Worm (Caenorhabditis elegans) whole organism, early embryonic: Measurements from ENCODE around the gene Y6G8.14.
"Not testable (repeated sequence)": the region's sequence is repeated elsewhere in the genome, so short reads cannot be mapped to it uniquely, and the experiment has no call there.

Experiments used
- B0310.2 ChIP-seq: sonication (generic microtip); optimal IDR thresholded peaks from 2 replicates; lab custom pipeline; 2016; ENCODE audit warnings: mild to moderate bottlenecking, missing genetic modification characterization, missing compliant biosample characterization
- F13C5.2 ChIP-seq: sonication (generic microtip); optimal IDR thresholded peaks from 2 replicates; lab custom pipeline; 2017; ENCODE audit warnings: mild to moderate bottlenecking, missing genetic modification characterization, inconsistent platforms, missing compliant biosample characterization
- aly-1 ChIP-seq: sonication (generic microtip); optimal IDR thresholded peaks from 2 replicates; lab custom pipeline; 2016; ENCODE audit warnings: missing genetic modification characterization, missing compliant biosample characterization
- ama-1 ChIP-seq: fragments of 150-350 bp; optimal IDR thresholded peaks from 2 replicates; lab custom pipeline; 2014
- ceh-13 ChIP-seq: fragments of 200-800 bp; sonication (Bioruptor generic); optimal IDR thresholded peaks from 2 replicates; lab custom pipeline; 2018; ENCODE audit warnings: mild to moderate bottlenecking, missing genetic modification characterization, missing compliant biosample characterization
- ceh-36 ChIP-seq: sonication (generic microtip); optimal IDR thresholded peaks from 2 replicates; lab custom pipeline; 2016; ENCODE audit warnings: missing genetic modification characterization, inconsistent platforms, missing compliant biosample characterization
- ets-7 ChIP-seq: sonication (generic microtip); optimal IDR thresholded peaks from 2 replicates; lab custom pipeline; 2016; ENCODE audit warnings: missing genotype, missing genetic modification characterization, missing compliant biosample characterization
- flt-1 ChIP-seq: fragments of 200-800 bp; sonication (Bioruptor generic); IDR thresholded peaks from 2 replicates; pipeline ENCODE4 v1.3.6; 2022; ENCODE audit warnings: missing genetic modification characterization, missing compliant biosample characterization
- hmbx-1 ChIP-seq: sonication (generic microtip); optimal IDR thresholded peaks from 2 replicates; lab custom pipeline; 2016; ENCODE audit warnings: mild to moderate bottlenecking, missing genetic modification characterization, missing compliant biosample characterization
- hmg-4 ChIP-seq: fragments of 200-800 bp; sonication (Bioruptor generic); optimal IDR thresholded peaks from 2 replicates; lab custom pipeline; 2018; ENCODE audit warnings: mild to moderate bottlenecking, missing genetic modification characterization, missing compliant biosample characterization
- hnd-1 ChIP-seq: sonication (generic microtip); optimal IDR thresholded peaks from 2 replicates; lab custom pipeline; 2016; ENCODE audit warnings: missing genetic modification characterization, missing compliant biosample characterization
- pes-1 ChIP-seq: fragments of 200-800 bp; sonication (Bioruptor generic); IDR thresholded peaks from 2 replicates; pipeline ENCODE4 v1.3.6; 2022; ENCODE audit warnings: missing genetic modification reagents, missing genetic modification characterization, missing compliant biosample characterization
- scrt-1 ChIP-seq: fragments of 200-800 bp; sonication (Bioruptor generic); IDR thresholded peaks from 2 replicates; pipeline ENCODE4 v1.3.6; 2022; ENCODE audit warnings: missing genetic modification characterization, missing compliant biosample characterization
- sea-1 ChIP-seq: fragments of 200-800 bp; sonication (Bioruptor generic); conservative IDR thresholded peaks from 2 replicates; pipeline ENCODE4 v1.3.6; 2022; ENCODE audit warnings: missing genetic modification characterization, missing compliant biosample characterization
- tbx-11 ChIP-seq: fragments of 200-800 bp; sonication (Bioruptor generic); IDR thresholded peaks from 2 replicates; pipeline ENCODE4 v1.3.6; 2022; ENCODE audit warnings: missing genetic modification characterization, missing compliant biosample characterization
- tbx-37 ChIP-seq: fragments of 200-800 bp; sonication (Bioruptor generic); conservative IDR thresholded peaks from 2 replicates; pipeline ENCODE4 v1.3.6; 2022; ENCODE audit warnings: missing genetic modification reagents, missing genetic modification characterization, missing compliant biosample characterization
- tra-4 ChIP-seq: sonication (generic microtip); optimal IDR thresholded peaks from 2 replicates; lab custom pipeline; 2017; ENCODE audit warnings: missing genetic modification characterization, missing compliant biosample characterization

The Y6G8.14 gene

ce11 chrV:17624906-17625305 is 10.8 kb upstream of the Y6G8.14 start, which contains the start of gene F57G4.11:
F57G4.11 (plus strand) TSS chrV:17625206.
- no peak for TF ChIP-seq ceh-36
- no peak for TF ChIP-seq B0310.2 (tag; lab: Kevin White, UChicago)
- no peak for TF ChIP-seq ceh-13 (GFP tag; lab: Kevin White, UChicago)
- no peak for TF ChIP-seq tbx-11 (GFP tag; lab: Robert Waterston, UW)
- TF ChIP-seq hnd-1 = no peak
- TF ChIP-seq hmg-4 (GFP tag; lab: Kevin White, UChicago) = no peak
- no peak for TF ChIP-seq tra-4 (tag; lab: Kevin White, UChicago)
- TF ChIP-seq F13C5.2 (tag; lab: Kevin White, UChicago) = no peak
- no peak for TF ChIP-seq ama-1 (lab: Kevin White, UChicago)
- TF ChIP-seq sea-1 = no peak

- TF ChIP-seq sea-1 = no peak
- TF ChIP-seq pes-1 (GFP tag; lab: Robert Waterston, UW) = no peak
- no peak for TF ChIP-seq hmg-4 (GFP tag; lab: Kevin White, UChicago)
- TF ChIP-seq hmbx-1 (tag; lab: Kevin White, UChicago) = no peak
Measured at ce11 chrV:17623230-17623629, 9.1 kb upstream of the Y6G8.14 start, which contains the start of gene F57G4.1. F57G4.1 (plus strand) TSS chrV:17623530.

- TF ChIP-seq scrt-1 (GFP tag; lab: Robert Waterston, UW) = no peak
- TF ChIP-seq hmbx-1 (tag; lab: Kevin White, UChicago) = no peak
- TF ChIP-seq ets-7 (tag; lab: Kevin White, UChicago) = no peak
- TF ChIP-seq flt-1 (GFP tag; lab: Robert Waterston, UW) = no peak
- no peak for TF ChIP-seq F13C5.2 (tag; lab: Kevin White, UChicago)
- TF ChIP-seq tbx-37 = no peak
- TF ChIP-seq sea-1 = no peak
- TF ChIP-seq ceh-36 = no peak
- no peak for TF ChIP-seq aly-1
- TF ChIP-seq ama-1 (lab: Kevin White, UChicago) = no peak
Measured at ce11 chrV:17620266-17620665, 6.1 kb upstream of the Y6G8.14 start, which contains the start of gene Y6G8.8. Y6G8.8 (plus strand) TSS chrV:17620566.

- TF ChIP-seq ets-7 (tag; lab: Kevin White, UChicago) (no peak), flt-1 (GFP tag; lab: Robert Waterston, UW) (no peak), tbx-11 (GFP tag; lab: Robert Waterston, UW) (no peak), ceh-13 (GFP tag; lab: Kevin White, UChicago) (no peak), sea-1 (no peak), pes-1 (GFP tag; lab: Robert Waterston, UW) (no peak), ceh-36 (no peak), tra-4 (tag; lab: Kevin White, UChicago) (no peak), aly-1 (no peak), scrt-1 (GFP tag; lab: Robert Waterston, UW) (no peak), hnd-1 (no peak), tbx-37 (no peak)
Measured at ce11 chrV:17616807-17617206, 2.7 kb upstream of the Y6G8.14 start, which contains the start of gene Y6G8.6. Y6G8.6 (minus strand) TSS chrV:17616904.

- TF ChIP-seq hmbx-1 (tag; lab: Kevin White, UChicago) (no peak), aly-1 (no peak), hmg-4 (GFP tag; lab: Kevin White, UChicago) (no peak), ceh-13 (GFP tag; lab: Kevin White, UChicago) (no peak), hnd-1 (no peak), sea-1 (no peak), B0310.2 (tag; lab: Kevin White, UChicago) (no peak), ama-1 (lab: Kevin White, UChicago) (no peak), tra-4 (tag; lab: Kevin White, UChicago) (no peak), tbx-11 (GFP tag; lab: Robert Waterston, UW) (no peak), scrt-1 (GFP tag; lab: Robert Waterston, UW) (no peak), pes-1 (GFP tag; lab: Robert Waterston, UW) (no peak), ceh-36 (no peak), ets-7 (tag; lab: Kevin White, UChicago) (no peak), F13C5.2 (tag; lab: Kevin White, UChicago) (no peak), tbx-37 (no peak), flt-1 (GFP tag; lab: Robert Waterston, UW) (no peak)
Measured at ce11 chrV:17615609-17616008, 1.5 kb upstream of the Y6G8.14 start, which contains the start of gene Y6G8.5. Y6G8.5 (minus strand) TSS chrV:17615709.

- not testable (repeated sequence) for TF ChIP-seq ceh-13 (GFP tag; lab: Kevin White, UChicago); ama-1 (lab: Kevin White, UChicago); pes-1 (GFP tag; lab: Robert Waterston, UW)
Measured at ce11 chrV:17610503-17610902, 3.6 kb downstream of the Y6G8.14 start, which contains the start of gene Y6G8.15. Y6G8.15 (minus strand) TSS chrV:17610603.

ce11 chrV:17607797-17608196 is 6.4 kb downstream of the Y6G8.14 start, which contains the start of gene srz-91:
srz-91 (plus strand) TSS chrV:17608097.
- TF ChIP-seq B0310.2 (tag; lab: Kevin White, UChicago) (no peak), ceh-36 (no peak), pes-1 (GFP tag; lab: Robert Waterston, UW) (no peak), aly-1 (no peak), scrt-1 (GFP tag; lab: Robert Waterston, UW) (no peak), tbx-37 (no peak), ceh-13 (GFP tag; lab: Kevin White, UChicago) (no peak), flt-1 (GFP tag; lab: Robert Waterston, UW) (no peak), ama-1 (lab: Kevin White, UChicago) (no peak), hmbx-1 (tag; lab: Kevin White, UChicago) (no peak), ets-7 (tag; lab: Kevin White, UChicago) (no peak), hmg-4 (GFP tag; lab: Kevin White, UChicago) (no peak)

ce11 chrV:17606050-17606449 is 8.1 kb downstream of the Y6G8.14 start, which contains the start of gene Y6G8.16:
Y6G8.16 (plus strand) TSS chrV:17606350.
- TF ChIP-seq ama-1 (lab: Kevin White, UChicago); hmbx-1 (tag; lab: Kevin White, UChicago); tbx-11 (GFP tag; lab: Robert Waterston, UW): not testable (repeated sequence)
